Worm (Caenorhabditis elegans) whole organism, dauer: ENCODE data around the gene frm-7.

Source experiments
- unc-62 ChIP-seq: sonication (generic microtip); optimal IDR thresholded peaks from 2 replicates; lab custom pipeline; 2017; ENCODE audit warnings: missing biosample characterization, missing genetic modification reagents, missing genetic modification characterization

Gene frm-7

DNA sequence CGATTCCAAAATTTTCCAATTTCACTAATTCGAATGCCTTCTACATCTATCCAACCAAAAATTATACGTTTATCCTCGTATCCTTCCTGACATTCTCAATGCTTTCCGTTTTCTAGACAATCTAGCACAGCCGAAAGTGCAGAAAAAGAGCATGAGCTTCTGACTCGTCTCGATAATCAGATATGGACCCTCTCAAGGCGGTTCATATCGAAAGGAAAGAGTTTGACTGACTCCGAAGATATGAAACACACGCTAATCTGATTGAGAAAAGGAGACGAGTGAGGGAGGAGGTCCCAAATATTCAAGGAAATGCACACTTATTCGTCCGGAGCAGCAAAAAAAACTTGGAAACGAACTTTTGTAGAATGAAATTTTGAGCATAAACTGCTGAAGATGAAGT, 26.9 kb downstream of the frm-7 start:
- TF ChIP-seq unc-62 (GFP tag; lab: Kevin White, UChicago): no peak

DNA sequence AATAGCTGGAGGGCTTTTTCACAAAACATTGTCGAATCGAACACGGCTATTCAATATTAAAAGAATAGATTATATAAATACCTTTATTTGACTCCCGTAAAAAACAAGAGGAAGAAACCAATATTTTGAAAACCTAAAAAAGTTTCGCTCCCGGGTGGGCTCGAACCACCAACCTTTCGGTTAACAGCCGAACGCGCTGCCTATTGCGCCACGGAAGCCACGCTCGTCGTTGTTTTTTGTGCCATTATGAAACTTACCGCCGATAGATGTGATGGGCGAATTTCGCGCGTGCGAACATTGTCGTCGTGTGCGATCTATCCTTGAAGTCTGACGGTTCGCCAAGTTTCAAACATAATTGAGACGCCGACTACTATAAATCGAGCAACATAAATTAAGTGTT, 29.5 kb downstream of the frm-7 start:
- TF ChIP-seq unc-62 (GFP tag; lab: Kevin White, UChicago): no peak

DNA sequence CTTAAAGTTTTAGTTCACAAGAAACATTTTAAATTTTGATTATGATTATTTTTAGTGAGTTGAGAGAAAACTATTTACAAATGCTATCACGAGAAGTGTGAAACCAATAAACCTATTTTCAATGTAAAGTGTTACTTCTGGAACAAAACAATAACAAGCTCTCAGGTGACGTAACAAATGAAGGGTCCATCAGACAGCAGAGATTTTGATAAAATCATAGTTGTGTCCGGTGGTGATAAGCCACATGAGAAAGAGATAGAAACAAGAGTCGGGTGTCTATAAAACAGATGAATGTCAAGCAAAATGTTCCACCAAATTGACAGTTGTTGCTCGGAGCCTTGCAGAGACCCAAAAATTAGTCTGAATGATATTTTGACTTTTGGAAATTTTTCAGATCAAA, 32.1 kb downstream of the frm-7 start:
- TF ChIP-seq unc-62 (GFP tag; lab: Kevin White, UChicago): no peak

DNA sequence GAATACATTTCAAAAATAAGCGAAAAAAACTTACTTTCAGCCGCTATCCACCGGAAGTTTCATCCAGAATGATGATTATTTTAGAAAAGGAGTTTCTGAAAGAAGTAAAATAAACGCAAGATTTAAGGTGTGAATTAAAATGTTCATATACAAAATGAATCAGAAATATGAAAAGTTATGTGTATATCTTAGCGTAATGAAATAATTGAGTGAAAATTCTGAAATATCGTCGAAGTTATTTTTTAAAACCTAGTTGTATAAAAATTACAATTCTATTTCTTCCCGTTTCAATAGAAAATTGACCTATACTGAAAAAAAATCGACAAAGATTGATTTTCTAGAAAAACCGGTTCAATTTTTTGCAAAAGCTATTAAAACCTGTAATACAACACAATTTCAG, 35.6 kb downstream of the frm-7 start, which contains the start of gene twk-13:
TSS of gene twk-13 (minus strand) at position 101 of the 400 bp plus-strand sequence.
- TF ChIP-seq unc-62 (GFP tag; lab: Kevin White, UChicago): no peak

DNA sequence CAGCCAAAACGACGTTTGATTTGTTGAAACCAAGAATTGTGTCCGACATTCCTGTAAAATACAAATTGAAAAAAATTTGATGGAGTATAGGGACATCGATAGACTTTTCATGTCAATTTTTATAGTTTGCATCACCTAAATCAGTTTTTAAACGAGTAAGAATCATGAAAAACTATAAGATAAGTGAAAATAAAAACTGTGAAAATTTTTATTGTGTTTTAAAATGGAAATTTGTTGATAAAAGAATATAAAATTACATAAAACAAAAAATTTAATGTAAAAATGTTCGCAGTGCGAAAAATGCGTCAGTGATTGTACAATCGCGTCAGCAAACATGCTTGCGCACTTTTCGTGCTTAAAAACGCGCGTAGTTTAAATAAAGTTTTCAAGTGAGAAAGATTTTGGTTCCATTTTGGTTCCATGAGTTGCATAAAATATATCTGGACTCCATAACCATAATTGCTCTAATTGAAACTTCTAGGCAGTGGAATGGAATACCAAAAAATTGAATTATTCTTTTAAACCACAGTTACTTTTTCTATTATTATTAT, 41.2 kb downstream of the frm-7 start, which contains the start of gene tomm-20:
TSS of gene tomm-20 (minus strand) at position 51 of the 551 bp plus-strand sequence.
- no peak for TF ChIP-seq unc-62 (GFP tag; lab: Kevin White, UChicago)

DNA sequence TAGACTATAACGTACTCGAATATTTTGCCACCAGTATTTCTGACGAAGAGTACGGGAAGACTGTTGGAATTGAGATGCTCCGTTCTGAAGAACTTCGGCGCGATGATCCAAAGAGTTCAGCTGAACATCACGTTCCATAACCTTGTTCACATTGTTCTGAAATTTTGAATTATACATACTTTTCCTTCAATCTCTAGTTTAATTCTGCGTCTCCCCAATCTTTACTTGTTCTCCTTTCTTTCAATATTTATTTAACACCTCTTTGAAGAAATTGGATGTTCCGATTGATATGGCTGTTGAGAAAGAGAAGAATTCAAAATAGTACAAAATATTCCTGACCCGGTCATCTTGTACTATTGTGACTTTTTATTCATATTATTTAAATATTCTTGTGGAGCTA, 42.6 kb downstream of the frm-7 start, which contains the start of gene F23H12.3:
TSS of gene F23H12.3 (plus strand) at position 301 of the 400 bp plus-strand sequence.
- TF ChIP-seq unc-62 (GFP tag; lab: Kevin White, UChicago): no peak

DNA sequence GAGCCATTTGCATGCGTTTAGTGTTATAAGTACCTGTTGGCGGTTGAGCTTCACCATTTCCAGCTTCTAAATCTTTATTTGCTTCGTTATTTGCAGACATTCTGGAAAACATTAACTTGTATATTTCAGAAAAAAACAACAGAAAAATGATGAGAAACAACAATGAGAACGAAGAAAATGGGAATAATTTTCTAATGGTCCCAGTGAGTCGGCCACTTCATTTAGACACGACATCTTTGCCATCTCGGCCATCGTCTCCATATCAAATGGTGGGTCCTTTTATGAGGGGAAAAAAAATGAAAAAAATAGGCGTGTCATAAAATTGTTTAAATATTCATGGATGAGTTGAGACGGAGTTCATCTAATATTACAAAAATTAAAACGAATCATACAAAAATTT, 43.5 kb downstream of the frm-7 start, which contains the start of gene snb-2:
TSS of gene snb-2 (minus strand) at position 101 of the 400 bp plus-strand sequence.
- no peak for TF ChIP-seq unc-62 (GFP tag; lab: Kevin White, UChicago)

DNA sequence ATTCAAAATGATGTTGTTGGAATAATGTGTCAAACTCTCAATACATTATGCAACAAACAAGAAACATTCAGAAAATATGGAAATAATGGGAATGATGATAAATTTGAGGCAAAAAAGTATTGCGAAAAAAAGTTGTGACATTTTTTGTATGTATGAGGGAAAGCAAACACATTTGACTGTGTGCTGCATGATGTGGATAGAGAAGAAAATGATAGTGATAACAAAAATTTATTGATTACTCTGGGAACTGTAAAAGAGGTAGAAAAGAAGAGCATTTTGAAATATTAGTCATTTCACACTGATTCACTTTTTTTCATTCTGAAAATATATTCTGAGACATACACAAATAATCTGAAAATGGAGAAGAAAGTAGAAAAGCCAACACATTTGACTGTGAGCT, 45.6 kb downstream of the frm-7 start:
- TF ChIP-seq unc-62 (GFP tag; lab: Kevin White, UChicago): no peak

DNA sequence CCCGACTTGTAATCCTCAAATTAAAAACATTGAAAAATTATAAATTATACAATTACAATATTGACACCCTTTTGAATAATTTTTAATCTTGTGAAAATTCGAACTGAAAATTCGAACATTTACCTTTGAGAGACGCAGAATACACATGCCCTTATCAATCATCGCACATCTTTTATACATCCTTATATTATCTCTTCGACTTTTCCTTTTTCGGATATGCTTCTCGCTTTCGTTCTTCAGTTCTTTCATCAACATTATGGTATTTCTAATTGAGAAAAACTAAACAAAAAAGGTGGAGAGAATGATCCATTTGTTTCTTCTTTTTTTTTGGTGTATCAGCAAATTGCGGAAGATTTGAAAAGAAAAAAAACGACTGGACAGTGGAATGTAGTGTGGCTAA, 47.1 kb downstream of the frm-7 start:
- TF ChIP-seq unc-62 (GFP tag; lab: Kevin White, UChicago): no peak

DNA sequence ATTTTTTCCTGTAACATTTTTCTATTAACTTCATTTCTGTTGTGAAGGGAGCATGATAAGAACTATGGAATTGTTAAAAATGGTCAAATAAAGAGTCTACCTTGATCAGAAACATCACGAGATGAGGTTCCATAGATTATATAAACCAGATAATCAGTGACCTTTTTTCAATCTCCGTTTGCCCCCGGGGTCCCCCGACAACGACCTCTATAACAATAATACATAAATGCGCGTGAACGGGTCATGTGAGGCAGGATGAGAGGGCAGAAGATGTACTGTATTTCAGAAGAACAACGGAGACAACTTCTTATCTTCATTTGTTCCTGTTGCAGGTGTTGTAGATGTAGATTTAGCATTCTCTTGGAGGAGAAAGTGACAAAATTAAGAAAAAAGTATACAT, 49.6 kb downstream of the frm-7 start:
- TF ChIP-seq unc-62 (GFP tag; lab: Kevin White, UChicago): no peak

DNA sequence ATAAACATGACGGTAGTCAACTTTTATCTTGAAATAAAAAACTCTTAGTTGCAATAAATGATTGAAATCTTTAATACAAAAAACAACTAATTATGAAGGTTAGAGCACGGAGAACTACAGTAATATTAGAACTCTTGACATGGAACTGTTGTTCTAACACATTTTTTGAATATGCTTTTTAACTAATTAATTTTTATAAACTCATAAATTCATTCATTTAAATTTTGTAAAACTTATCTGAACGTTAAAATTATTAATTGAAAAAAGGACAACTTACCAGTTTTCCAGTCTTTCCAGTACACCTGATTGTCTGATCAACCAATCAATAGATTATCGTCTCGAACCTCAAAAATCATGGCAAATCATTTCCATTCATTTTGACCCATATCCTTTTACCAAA, 50.2 kb downstream of the frm-7 start, which contains the start of gene sqt-3:
TSS of gene sqt-3 (plus strand) at position 301 of the 400 bp plus-strand sequence.
- no peak for TF ChIP-seq unc-62 (GFP tag; lab: Kevin White, UChicago)

DNA sequence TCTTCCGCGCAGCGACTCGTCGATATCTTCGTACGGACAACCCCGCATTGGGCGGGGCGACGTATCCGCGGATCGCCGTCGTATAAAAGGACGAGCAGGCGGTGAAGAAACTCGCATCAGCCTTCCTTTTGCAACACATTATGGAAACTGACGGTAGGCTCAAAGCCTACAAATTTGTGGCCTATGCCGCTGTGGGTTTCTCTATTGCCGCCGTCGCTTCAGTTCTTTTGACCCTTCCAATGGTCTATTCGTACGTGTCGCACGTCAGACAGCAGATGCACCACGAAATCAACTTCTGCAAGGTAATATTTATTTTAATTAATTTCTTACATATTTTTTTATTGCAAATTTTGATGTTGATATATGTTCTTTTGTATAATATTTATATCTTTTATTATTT, 50.6 kb downstream of the frm-7 start:
- no peak for TF ChIP-seq unc-62 (GFP tag; lab: Kevin White, UChicago)

DNA sequence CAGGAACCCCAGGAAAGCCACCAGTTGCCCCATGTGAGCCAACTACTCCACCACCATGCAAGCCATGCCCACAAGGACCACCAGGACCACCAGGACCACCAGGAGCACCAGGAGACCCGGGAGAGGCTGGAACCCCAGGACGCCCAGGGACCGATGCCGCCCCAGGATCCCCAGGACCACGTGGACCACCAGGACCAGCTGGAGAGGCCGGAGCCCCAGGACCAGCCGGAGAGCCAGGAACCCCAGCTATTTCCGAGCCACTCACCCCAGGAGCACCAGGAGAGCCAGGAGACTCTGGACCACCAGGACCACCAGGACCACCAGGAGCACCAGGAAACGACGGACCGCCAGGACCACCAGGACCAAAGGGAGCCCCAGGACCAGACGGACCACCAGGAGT, 51.2 kb downstream of the frm-7 start:
- TF ChIP-seq unc-62 (GFP tag; lab: Kevin White, UChicago): no peak

DNA sequence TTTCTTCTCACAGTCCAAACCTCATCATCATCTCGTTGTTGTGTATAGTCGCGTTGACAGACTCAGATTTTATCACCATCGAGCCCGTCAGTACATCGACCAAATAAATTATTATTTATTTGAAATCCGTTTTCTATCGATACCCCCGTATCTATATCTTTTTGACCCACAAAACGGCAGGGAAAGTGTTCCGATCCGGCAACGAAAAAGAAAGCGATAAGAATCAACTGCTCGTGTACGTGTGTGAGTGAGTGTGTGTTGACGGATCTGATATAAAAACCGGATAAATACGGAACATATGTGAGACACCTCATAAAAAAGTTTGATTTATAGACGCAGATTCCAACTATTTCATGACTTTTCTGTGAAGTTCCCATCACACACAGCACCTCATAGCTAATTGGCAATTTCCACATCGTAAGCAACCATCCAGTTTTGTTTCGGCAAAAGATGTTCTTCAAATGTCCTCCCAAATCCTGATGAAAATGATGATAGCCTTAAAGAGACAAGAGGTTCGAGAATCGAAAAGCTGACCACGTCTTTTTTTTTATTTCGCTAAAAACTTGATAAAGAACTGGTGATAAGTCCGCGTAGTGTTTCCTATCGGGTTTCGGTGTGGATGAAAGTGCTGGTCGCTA, 52.0 kb downstream of the frm-7 start:
- no peak for TF ChIP-seq unc-62 (GFP tag; lab: Kevin White, UChicago)
